Fruit fly (Drosophila melanogaster) Kc167 (cell line): ENCODE data around the gene Drsl4.

ENCODE experiments used
- Sin3A ChIP-seq: fragments of >200 bp; optimal IDR thresholded peaks from 2 replicates; lab custom pipeline; 2018; ENCODE audit warnings: missing external identifiers
- insv ChIP-seq: fragments of >200 bp; optimal IDR thresholded peaks from 3 replicates; lab custom pipeline; 2018; ENCODE audit warnings: missing external identifiers
- ttk ChIP-seq: sonication (Bioruptor generic); optimal IDR thresholded peaks from 2 replicates; lab custom pipeline; 2017; ENCODE audit warnings: missing external identifiers

DNA sequence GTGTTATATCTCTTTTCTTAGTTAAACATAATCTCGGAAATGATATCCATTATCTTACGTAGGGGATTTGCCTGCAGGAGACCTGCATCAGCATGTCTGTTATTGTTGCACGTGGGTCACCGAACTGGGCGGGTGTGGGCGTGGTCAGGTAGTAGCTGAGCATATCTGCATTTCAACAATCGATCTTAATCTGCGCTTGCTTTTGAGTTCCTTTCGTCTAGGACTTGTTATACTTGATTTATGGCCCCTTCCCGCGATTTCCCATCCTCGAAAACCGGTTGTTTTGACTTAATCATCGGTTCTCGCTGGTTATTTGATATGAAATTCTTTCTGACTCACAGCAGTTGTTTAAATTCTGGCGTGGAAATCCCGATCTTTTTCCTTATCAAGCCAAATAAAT, 10.7 kb upstream of the Drsl4 start:
- TF ChIP-seq ttk (lab: Kevin White, UChicago) (no peak), insv (lab: Kevin White, UChicago) (no peak), Sin3A (lab: Kevin White, UChicago) (no peak)
